Fruit fly (Drosophila melanogaster): Measurements from ENCODE around the gene CG43349.

CG43349 gene

DNA sequence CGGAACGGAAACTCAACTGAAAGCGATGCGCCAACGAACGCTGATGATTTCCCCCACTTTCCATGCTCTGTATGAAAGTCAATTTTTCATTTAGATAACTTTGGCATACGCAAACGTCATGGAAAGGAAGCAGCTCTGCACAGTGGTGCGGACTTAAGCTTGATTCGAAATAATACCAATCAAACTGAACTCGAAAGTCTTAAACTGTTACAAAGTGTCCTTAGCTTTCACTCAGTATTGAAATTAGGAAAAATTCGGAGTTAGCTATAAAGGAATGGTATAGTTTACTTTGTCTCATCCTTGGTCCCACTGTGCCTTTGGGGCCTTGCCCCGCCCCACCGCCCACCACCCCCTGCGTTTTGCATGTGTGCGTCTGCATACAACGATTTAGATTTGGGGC, 7.4 kb downstream of the CG43349 start (continued):
- TF ChIP-seq Gug (GFP tag; IDR thresholded peaks at IDR 0.05) (peak; percentile 56; the same call in 3 of the 4 replicates), exex (tag; optimal IDR thresholded peaks at IDR 0.05) (no peak), Pdp1 (GFP tag; optimal IDR thresholded peaks at IDR 0.05) (peak in 1 of 2 experiments; percentile 20), pb (GFP tag; optimal IDR thresholded peaks at IDR 0.05) (no peak), Sin3A (optimal IDR thresholded peaks at IDR 0.05) (no peak), CG12104 (GFP tag; optimal IDR thresholded peaks at IDR 0.05) (no peak), slbo (GFP tag; IDR thresholded peaks at IDR 0.05) (peak; percentile 85), CG32767 (GFP tag; IDR thresholded peaks at IDR 0.05) (peak; percentile 62), Dbx (GFP tag; IDR thresholded peaks at IDR 0.05) (peak; percentile 71), CG31365 (tag; optimal IDR thresholded peaks at IDR 0.05) (no peak), CG17359 (tag; optimal IDR thresholded peaks at IDR 0.05) (peak; percentile 38), pros (GFP tag; optimal IDR thresholded peaks at IDR 0.05) (no peak), CG1233 (GFP tag; optimal IDR thresholded peaks at IDR 0.05) (no peak), Atf6 (GFP tag; IDR thresholded peaks at IDR 0.05) (peak; percentile 77), salm (tag; optimal IDR thresholded peaks at IDR 0.05) (no peak), chif (GFP tag; optimal IDR thresholded peaks at IDR 0.05) (peak in 1 of 2 experiments; percentile 26), Hr51 (GFP tag; optimal IDR thresholded peaks at IDR 0.05) (peak in 1 of 2 experiments; percentile 49), tap (tag; optimal IDR thresholded peaks at IDR 0.05) (peak; percentile 28), CG31441 (GFP tag; IDR thresholded peaks at IDR 0.05) (peak; percentile 30; the same call in 1 of the 2 replicates), CG11456 (GFP tag; IDR thresholded peaks at IDR 0.05) (peak; percentile 63; the same call in 2 of the 3 replicates), usp (GFP tag; optimal IDR thresholded peaks at IDR 0.05) (no peak), dmrt11E (tag; optimal IDR thresholded peaks at IDR 0.05) (no peak), Dek (tag; optimal IDR thresholded peaks at IDR 0.05) (peak; percentile 42), bcd (GFP tag; optimal IDR thresholded peaks at IDR 0.05) (peak; percentile 38), trh (GFP tag; optimal IDR thresholded peaks at IDR 0.05) (no peak), CG1024 (GFP tag; IDR thresholded peaks at IDR 0.05) (no peak), Oaz (GFP tag; IDR thresholded peaks at IDR 0.05) (peak; percentile 58), ranshi (GFP tag; IDR thresholded peaks at IDR 0.05) (peak; percentile 60), CG7372 (GFP tag; IDR thresholded peaks at IDR 0.05) (peak; percentile 49; the same call in 1 of the 2 replicates), grau (tag; optimal IDR thresholded peaks at IDR 0.05) (peak; percentile 49), her (GFP tag; optimal IDR thresholded peaks at IDR 0.05) (peak; percentile 32), CG5245 (GFP tag; optimal IDR thresholded peaks at IDR 0.05) (no peak), twi (tag; optimal IDR thresholded peaks at IDR 0.05) (no peak), CG2199 (GFP tag; IDR thresholded peaks at IDR 0.05) (no peak), Dip2 (GFP tag; IDR thresholded peaks at IDR 0.05) (peak; percentile 24; the same call in 1 of the 2 replicates), CG15514 (GFP tag; optimal IDR thresholded peaks at IDR 0.05) (peak; percentile 50), Nf-YC (tag; optimal IDR thresholded peaks at IDR 0.05) (no peak), ab (GFP tag; optimal IDR thresholded peaks at IDR 0.05) (no peak), nerfin-2 (GFP tag; IDR thresholded peaks at IDR 0.05; ENCODE audit: partially characterized antibody) (no peak), CG10209 (GFP tag; optimal IDR thresholded peaks at IDR 0.05) (peak; percentile 54), Atf-2 (GFP tag; optimal IDR thresholded peaks at IDR 0.05) (no peak), bab2 (GFP tag; optimal IDR thresholded peaks at IDR 0.05) (no peak), CG17802 (tag; optimal IDR thresholded peaks at IDR 0.05) (no peak), Taf1 (GFP tag; IDR thresholded peaks at IDR 0.05) (peak; percentile 64), fd96Cb (tag; optimal IDR thresholded peaks at IDR 0.05) (peak; percentile 3), Six4 (GFP tag; optimal IDR thresholded peaks at IDR 0.05) (no peak), CG6683 (GFP tag; optimal IDR thresholded peaks at IDR 0.05) (no peak), Chrac-16 (GFP tag; optimal IDR thresholded peaks at IDR 0.05) (no peak), Abd-B (GFP tag; optimal IDR thresholded peaks at IDR 0.05) (peak; percentile 23), CG4360 (GFP tag; IDR thresholded peaks at IDR 0.05) (no peak), sna (GFP tag; IDR thresholded peaks at IDR 0.05; ENCODE audit: partially characterized antibody) (no peak)

Data from whole organism, embryonic.